Worm (Caenorhabditis elegans): ENCODE measurements around the gene C15B12.3.

DNA sequence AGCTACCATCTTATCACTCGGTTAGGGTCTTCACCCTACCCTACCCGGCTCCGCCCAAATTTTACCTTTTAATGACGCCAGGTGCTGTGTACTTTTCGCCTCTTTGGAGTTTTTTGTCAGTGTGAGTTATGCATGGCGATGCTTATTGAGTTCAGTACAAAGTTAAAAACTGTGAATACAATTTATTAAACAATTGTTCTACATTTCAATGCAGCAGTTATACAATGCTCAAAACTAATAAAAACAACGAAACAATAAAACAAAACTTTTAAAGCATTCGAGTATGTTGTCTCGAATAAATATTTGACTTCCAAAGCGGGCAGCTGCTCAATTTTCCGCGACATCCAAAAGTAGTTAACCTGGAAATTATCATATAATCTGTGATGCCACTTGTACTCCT lies 36.9 kb downstream of the C15B12.3 start, which contains the start of gene ctsa-2:
- TF ChIP-seq ama-1 (optimal IDR thresholded peaks at IDR 0.05): no peak
- TF ChIP-seq jun-1 (tag; optimal IDR thresholded peaks at IDR 0.05): no peak
- no peak for TF ChIP-seq tbx-2 (tag; optimal IDR thresholded peaks at IDR 0.05)

Measured in whole organism, L3 larva.